Worm (Caenorhabditis elegans): ENCODE measurements around the gene K07H8.7.

K07H8.7 gene

DNA sequence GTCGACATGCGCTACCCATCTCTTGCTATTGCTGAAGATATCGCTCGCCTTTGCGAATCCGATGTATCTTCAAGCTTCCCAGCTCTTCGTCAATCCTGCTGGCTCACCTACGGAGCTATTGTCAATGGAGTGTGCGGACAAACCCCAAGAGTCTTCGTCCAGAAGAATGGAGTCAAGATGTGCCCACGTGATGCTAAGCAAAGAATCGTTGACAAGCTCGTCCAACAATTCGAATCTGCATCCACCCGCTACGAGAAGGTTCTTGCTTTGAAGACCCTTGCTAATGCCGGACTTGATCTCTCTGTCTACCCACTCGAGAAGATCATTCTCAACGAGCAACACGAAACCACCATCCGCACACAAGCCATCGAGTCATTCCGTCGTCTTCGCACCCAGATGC, 2.9 kb upstream of the K07H8.7 start:
- TF ChIP-seq nhr-25 (tag; optimal IDR thresholded peaks at IDR 0.05) (no peak), zag-1 (tag; optimal IDR thresholded peaks at IDR 0.05) (no peak), ztf-11 (tag; optimal IDR thresholded peaks at IDR 0.05) (no peak), gmeb-1 (tag; optimal IDR thresholded peaks at IDR 0.05) (no peak), unc-39 (tag; optimal IDR thresholded peaks at IDR 0.05) (no peak), crh-2 (tag; optimal IDR thresholded peaks at IDR 0.05) (no peak), fos-1 (tag; optimal IDR thresholded peaks at IDR 0.05) (no peak), mdl-1 (tag; optimal IDR thresholded peaks at IDR 0.05) (no peak), ZK546.5 (tag; optimal IDR thresholded peaks at IDR 0.05) (no peak), peb-1 (tag; optimal IDR thresholded peaks at IDR 0.05) (no peak), alr-1 (tag; optimal IDR thresholded peaks at IDR 0.05) (no peak), mab-5 (tag; optimal IDR thresholded peaks at IDR 0.05) (no peak), ztf-1 (GFP tag; conservative IDR thresholded peaks at IDR 0.05) (no peak), unc-55 (GFP tag; optimal IDR thresholded peaks at IDR 0.05) (no peak), nhr-11 (tag; optimal IDR thresholded peaks at IDR 0.05) (no peak), unc-62 (GFP tag; optimal IDR thresholded peaks at IDR 0.05) (no peak), nhr-10 (tag; optimal IDR thresholded peaks at IDR 0.05) (no peak)

ce11 chrIV:8260848-8261638, 1.2 kb upstream of the K07H8.7 start, which contains the start of gene vit-6:
Gene vit-6, plus strand, starts transcription at chrIV:8261157.
- TF ChIP-seq elt-1 (tag; optimal IDR thresholded peaks at IDR 0.05): no peak
- TF ChIP-seq fos-1 (tag; optimal IDR thresholded peaks at IDR 0.05): no peak
- no peak for TF ChIP-seq nhr-23 (tag; optimal IDR thresholded peaks at IDR 0.05)
- no peak for TF ChIP-seq ceh-16 (tag; optimal IDR thresholded peaks at IDR 0.05)
- no peak for TF ChIP-seq lin-11 (tag; optimal IDR thresholded peaks at IDR 0.05)
- no peak for TF ChIP-seq Y55F3AM.14 (GFP tag; optimal IDR thresholded peaks at IDR 0.05)
- TF ChIP-seq gmeb-1 (tag; optimal IDR thresholded peaks at IDR 0.05): no peak
- TF ChIP-seq ztf-4 (tag; optimal IDR thresholded peaks at IDR 0.05): no peak
- no peak for TF ChIP-seq mbf-1 (tag; optimal IDR thresholded peaks at IDR 0.05)
- TF ChIP-seq nhr-129 (tag; optimal IDR thresholded peaks at IDR 0.05): no peak
- TF ChIP-seq snpc-4 (tag; optimal IDR thresholded peaks at IDR 0.05): no peak
- no peak for TF ChIP-seq skn-1 (tag; optimal IDR thresholded peaks at IDR 0.05)
- TF ChIP-seq egl-27 (tag; optimal IDR thresholded peaks at IDR 0.05): no peak
- no peak for TF ChIP-seq nhr-21 (tag; optimal IDR thresholded peaks at IDR 0.05)
- no peak for TF ChIP-seq ztf-1 (GFP tag; conservative IDR thresholded peaks at IDR 0.05)
- TF ChIP-seq lsy-2 (tag; optimal IDR thresholded peaks at IDR 0.05): no peak
- no peak for TF ChIP-seq ztf-11 (tag; optimal IDR thresholded peaks at IDR 0.05)
- no peak for TF ChIP-seq ZK546.5 (tag; optimal IDR thresholded peaks at IDR 0.05)
- no peak for TF ChIP-seq nhr-11 (tag; optimal IDR thresholded peaks at IDR 0.05)
- no peak for TF ChIP-seq nhr-237 (tag; optimal IDR thresholded peaks at IDR 0.05)

- TF ChIP-seq sma-9 (GFP tag; optimal IDR thresholded peaks at IDR 0.05): peak; percentile 54
- TF ChIP-seq sma-9 (tag; optimal IDR thresholded peaks at IDR 0.05): no peak
- no peak for TF ChIP-seq ama-1 (optimal IDR thresholded peaks at IDR 0.05)
- TF ChIP-seq alr-1 (tag; optimal IDR thresholded peaks at IDR 0.05): no peak
- TF ChIP-seq fos-1 (tag; optimal IDR thresholded peaks at IDR 0.05): peak; percentile 37
- peak; percentile 89 for TF ChIP-seq elt-1 (tag; optimal IDR thresholded peaks at IDR 0.05)
These were observed 4.6 kb downstream of the K07H8.7 start for ce11 chrIV:8255221-8255620.

- TF ChIP-seq peb-1 (tag; optimal IDR thresholded peaks at IDR 0.05) (no peak), lin-11 (tag; optimal IDR thresholded peaks at IDR 0.05) (no peak), nhr-129 (tag; optimal IDR thresholded peaks at IDR 0.05) (no peak), nhr-21 (tag; optimal IDR thresholded peaks at IDR 0.05) (peak; percentile 51), lsy-2 (tag; optimal IDR thresholded peaks at IDR 0.05) (peak in 1 of 2 experiments; percentile 0), mab-5 (tag; optimal IDR thresholded peaks at IDR 0.05) (no peak), aly-2 (tag; optimal IDR thresholded peaks at IDR 0.05) (no peak), unc-39 (tag; optimal IDR thresholded peaks at IDR 0.05) (no peak)
These were observed 5.6 kb downstream of the K07H8.7 start for ce11 chrIV:8254193-8254592.

DNA sequence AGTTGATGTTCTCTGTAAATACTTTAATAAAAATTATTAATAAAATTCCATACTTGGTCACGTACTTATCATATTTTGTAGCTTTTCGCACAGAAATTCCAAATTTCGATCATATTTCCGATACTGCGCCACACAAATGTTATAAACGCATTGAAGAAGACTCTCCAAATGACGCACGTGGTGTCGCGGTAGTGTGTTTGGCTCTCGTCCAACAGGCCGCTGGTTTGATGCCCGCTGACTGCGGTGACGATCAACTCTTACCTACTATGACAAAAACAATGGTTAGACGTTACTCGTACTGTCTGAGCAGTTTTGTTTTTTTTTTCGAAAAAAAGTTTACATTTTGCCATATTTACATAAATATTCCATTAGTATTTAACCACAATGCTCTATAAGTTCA, 6.9 kb downstream of the K07H8.7 start:
- no peak for TF ChIP-seq nhr-12 (tag; optimal IDR thresholded peaks at IDR 0.05)
- no peak for TF ChIP-seq unc-39 (tag; optimal IDR thresholded peaks at IDR 0.05)
- peak; percentile 63 for TF ChIP-seq F13H6.1 (tag; optimal IDR thresholded peaks at IDR 0.05)
- peak; percentile 25 for TF ChIP-seq mab-5 (tag; optimal IDR thresholded peaks at IDR 0.05)
- no peak for TF ChIP-seq elt-3 (tag; optimal IDR thresholded peaks at IDR 0.05)
- no peak for TF ChIP-seq mbf-1 (tag; optimal IDR thresholded peaks at IDR 0.05)
- peak; percentile 81 for TF ChIP-seq nhr-129 (tag; optimal IDR thresholded peaks at IDR 0.05)
- no peak for TF ChIP-seq snpc-4 (tag; optimal IDR thresholded peaks at IDR 0.05)
- TF ChIP-seq nhr-23 (tag; optimal IDR thresholded peaks at IDR 0.05): no peak
- no peak for TF ChIP-seq nhr-237 (tag; optimal IDR thresholded peaks at IDR 0.05)
- TF ChIP-seq nhr-6 (tag; optimal IDR thresholded peaks at IDR 0.05): no peak
- peak; percentile 66 for TF ChIP-seq fos-1 (tag; optimal IDR thresholded peaks at IDR 0.05)
- TF ChIP-seq egl-27 (tag; optimal IDR thresholded peaks at IDR 0.05): no peak
- peak; percentile 52 to 66 for TF ChIP-seq mdl-1 (tag; optimal IDR thresholded peaks at IDR 0.05)
- no peak for TF ChIP-seq peb-1 (tag; optimal IDR thresholded peaks at IDR 0.05)
- TF ChIP-seq sma-3 (GFP tag; optimal IDR thresholded peaks at IDR 0.05): peak; percentile 56
- TF ChIP-seq ama-1 (optimal IDR thresholded peaks at IDR 0.05): no peak
- peak; percentile 58 for TF ChIP-seq crh-2 (tag; optimal IDR thresholded peaks at IDR 0.05)
- peak; percentile 90 for TF ChIP-seq unc-55 (GFP tag; optimal IDR thresholded peaks at IDR 0.05)
- TF ChIP-seq blmp-1 (tag; optimal IDR thresholded peaks at IDR 0.05; ENCODE audit: insufficient read depth): no peak
- peak; percentile 75 for TF ChIP-seq sma-9 (GFP tag; optimal IDR thresholded peaks at IDR 0.05)
- no peak for TF ChIP-seq sma-9 (tag; optimal IDR thresholded peaks at IDR 0.05)
- TF ChIP-seq dmd-4 (tag; optimal IDR thresholded peaks at IDR 0.05): no peak

All from whole organism, L2 larva.